Worm (Caenorhabditis elegans) whole organism, L1 larva: ENCODE results near the gene hira-1.
A peak's percentile ranks its signal among the peaks of the same experiment; 100 is the strongest.

Source experiments
- C34B4.2 ChIP-seq: sonication (generic microtip); optimal IDR thresholded peaks from 2 replicates; lab custom pipeline; 2017; ENCODE audit warnings: mild to moderate bottlenecking, missing genetic modification characterization, missing compliant biosample characterization
- Y116A8C.19 ChIP-seq: sonication (generic microtip); optimal IDR thresholded peaks from 2 replicates; lab custom pipeline; 2016; ENCODE audit warnings: missing compliant biosample characterization, missing genetic modification characterization, borderline replicate concordance
- aha-1 ChIP-seq: fragments of 150-350 bp; optimal IDR thresholded peaks from 2 replicates; lab custom pipeline; 2014; ENCODE audit warnings: missing biosample characterization, missing genetic modification characterization
- aly-2 ChIP-seq: fragments of 150-350 bp; optimal IDR thresholded peaks from 2 replicates; lab custom pipeline; 2014; ENCODE audit warnings: missing biosample characterization, missing genetic modification characterization
- ama-1 ChIP-seq: fragments of 150-350 bp; optimal IDR thresholded peaks from 2 replicates; lab custom pipeline; 2014
- blmp-1 ChIP-seq: fragments of 150-350 bp; optimal IDR thresholded peaks from 2 replicates; lab custom pipeline; 2014; ENCODE audit warnings: missing biosample characterization, missing genetic modification characterization
- ceh-63 ChIP-seq: fragments of 200-800 bp; sonication (Bioruptor generic); optimal IDR thresholded peaks from 2 replicates; lab custom pipeline; 2018; ENCODE audit warnings: mild to moderate bottlenecking, missing genetic modification characterization, missing compliant biosample characterization
- ceh-8 ChIP-seq: fragments of 200-800 bp; sonication (Bioruptor generic); optimal IDR thresholded peaks from 2 replicates; lab custom pipeline; 2018; ENCODE audit warnings: mild to moderate bottlenecking, missing genetic modification characterization, moderate library complexity, missing compliant biosample characterization
- ceh-88 ChIP-seq: fragments of 200-800 bp; sonication (Bioruptor generic); IDR thresholded peaks from 2 replicates; pipeline ENCODE4 v1.3.6; 2022; ENCODE audit warnings: missing genetic modification characterization, missing compliant biosample characterization
- ces-1 ChIP-seq: fragments of 150-350 bp; optimal IDR thresholded peaks from 2 replicates; lab custom pipeline; 2014; ENCODE audit warnings: missing biosample characterization, missing genetic modification reagents, missing genetic modification characterization
- efl-1 ChIP-seq, 4 experiments: fragments of 150-350 bp; optimal IDR thresholded peaks in 3 of 4; peaks in 1 of 4; 1 replicate in 1 of 4; 2 replicates in 3 of 4; lab custom pipeline; 2014; ENCODE audit warnings: missing biosample characterization in 2 of 4, missing genetic modification characterization in 2 of 4, missing genetic modification reagents in 2 of 4
- elt-3 ChIP-seq, 6 experiments: fragments of 150-350 bp in 1 of 6; sonication (generic microtip); optimal IDR thresholded peaks; 2 replicates each; lab custom pipeline; 2017 to 2018; ENCODE audit warnings: missing biosample characterization in 6 of 6, missing genetic modification characterization in 6 of 6, inconsistent platforms in 1 of 6
- ets-5 ChIP-seq: fragments of 200-800 bp; sonication (Bioruptor generic); IDR thresholded peaks from 2 replicates; pipeline ENCODE4 v1.3.6; 2022; ENCODE audit warnings: missing genetic modification characterization, missing compliant biosample characterization
- fkh-4 ChIP-seq: sonication (generic microtip); optimal IDR thresholded peaks from 2 replicates; lab custom pipeline; 2016; ENCODE audit warnings: missing compliant biosample characterization, missing genetic modification characterization, borderline replicate concordance
- fkh-8 ChIP-seq: sonication (generic microtip); optimal IDR thresholded peaks from 2 replicates; lab custom pipeline; 2016; ENCODE audit warnings: mild to moderate bottlenecking, missing genetic modification characterization, missing compliant biosample characterization
- irx-1 ChIP-seq: sonication (generic microtip); optimal IDR thresholded peaks from 2 replicates; lab custom pipeline; 2016; ENCODE audit warnings: missing genetic modification characterization, missing compliant biosample characterization
- isw-1 ChIP-seq: fragments of 200-800 bp; sonication (Bioruptor generic); IDR thresholded peaks from 2 replicates; pipeline ENCODE4 v1.3.6; 2022; ENCODE audit warnings: missing genetic modification characterization, missing compliant biosample characterization
- lin-13 ChIP-seq: fragments of 150-350 bp; optimal IDR thresholded peaks from 2 replicates; lab custom pipeline; 2014; ENCODE audit warnings: missing biosample characterization, missing genetic modification reagents, missing genetic modification characterization
- lin-15B ChIP-seq: fragments of 150-350 bp; sonication (generic microtip); optimal IDR thresholded peaks from 3 replicates; lab custom pipeline; 2014; ENCODE audit warnings: missing biosample characterization, missing genetic modification characterization
- lin-39 ChIP-seq: fragments of 150-350 bp; optimal IDR thresholded peaks from 2 replicates; lab custom pipeline; 2014; ENCODE audit warnings: missing biosample characterization, missing genetic modification reagents, missing genetic modification characterization
- lir-3 ChIP-seq: sonication (generic microtip); optimal IDR thresholded peaks from 2 replicates; lab custom pipeline; 2016; ENCODE audit warnings: mild to moderate bottlenecking, missing genetic modification characterization, moderate library complexity, missing compliant biosample characterization; ENCODE audit not compliant: poor library complexity
- mep-1 ChIP-seq: fragments of 150-350 bp; optimal IDR thresholded peaks from 2 replicates; lab custom pipeline; 2014; ENCODE audit warnings: missing biosample characterization, missing genetic modification characterization
- nhr-11 ChIP-seq: fragments of 150-350 bp; optimal IDR thresholded peaks from 2 replicates; lab custom pipeline; 2014; ENCODE audit warnings: missing biosample characterization, missing genetic modification characterization
- nhr-20 ChIP-seq: sonication (generic microtip); optimal IDR thresholded peaks from 2 replicates; lab custom pipeline; 2016; ENCODE audit warnings: mild to moderate bottlenecking, missing genetic modification characterization, missing compliant biosample characterization
- nhr-237 ChIP-seq: fragments of 150-350 bp; optimal IDR thresholded peaks from 2 replicates; lab custom pipeline; 2014; ENCODE audit warnings: missing biosample characterization, missing genetic modification characterization
- nhr-76 ChIP-seq: sonication (generic microtip); optimal IDR thresholded peaks from 2 replicates; lab custom pipeline; 2017; ENCODE audit warnings: missing biosample characterization, missing genetic modification characterization
- nhr-85 ChIP-seq: sonication (generic microtip); peaks from one replicate; lab custom pipeline; 2016; ENCODE audit warnings: missing genetic modification characterization, inconsistent platforms, missing compliant biosample characterization
- nhr-90 ChIP-seq: sonication (generic microtip); optimal IDR thresholded peaks from 2 replicates; lab custom pipeline; 2016; ENCODE audit warnings: mild to moderate bottlenecking, missing genetic modification characterization, missing compliant biosample characterization; ENCODE audit not compliant: poor library complexity
- pag-3 ChIP-seq: sonication (generic microtip); optimal IDR thresholded peaks from 2 replicates; lab custom pipeline; 2017; ENCODE audit warnings: missing genetic modification characterization, mild to moderate bottlenecking, missing compliant biosample characterization, antibody characterized with exemption, borderline replicate concordance; ENCODE audit not compliant: insufficient read depth
- pqm-1 ChIP-seq: sonication (generic microtip); optimal IDR thresholded peaks from 3 replicates; lab custom pipeline; 2017; ENCODE audit warnings: missing biosample characterization, missing genetic modification characterization
- sox-4 ChIP-seq: sonication (generic microtip); optimal IDR thresholded peaks from 2 replicates; lab custom pipeline; 2016; ENCODE audit warnings: missing genetic modification characterization, missing compliant biosample characterization
- sptf-1 ChIP-seq: fragments of 150-350 bp; optimal IDR thresholded peaks from 2 replicates; lab custom pipeline; 2014; ENCODE audit warnings: missing biosample characterization, missing genetic modification characterization
- swsn-7 ChIP-seq: sonication (generic microtip); optimal IDR thresholded peaks from 2 replicates; lab custom pipeline; 2016; ENCODE audit warnings: missing genetic modification characterization, missing compliant biosample characterization
- tlp-1 ChIP-seq: fragments of 150-350 bp; optimal IDR thresholded peaks from 2 replicates; lab custom pipeline; 2014; ENCODE audit warnings: missing biosample characterization, missing genetic modification characterization
- unc-62 ChIP-seq: fragments of 150-350 bp; optimal IDR thresholded peaks from 2 replicates; lab custom pipeline; 2014; ENCODE audit warnings: missing biosample characterization, missing genetic modification reagents, missing genetic modification characterization
- unc-86 ChIP-seq: sonication (generic microtip); optimal IDR thresholded peaks from 2 replicates; lab custom pipeline; 2016; ENCODE audit warnings: missing genetic modification characterization, missing compliant biosample characterization
- unc-98 ChIP-seq: fragments of 200-800 bp; sonication (Bioruptor generic); IDR thresholded peaks from 2 replicates; pipeline ENCODE4 v1.3.6; 2022; ENCODE audit warnings: missing genetic modification characterization, missing compliant biosample characterization
- xbp-1 ChIP-seq: sonication (generic microtip); optimal IDR thresholded peaks from 2 replicates; lab custom pipeline; 2016; ENCODE audit warnings: missing genetic modification characterization, missing compliant biosample characterization
- ztf-11 ChIP-seq, 2 experiments: sonication (generic microtip); optimal IDR thresholded peaks; 2 replicates each; lab custom pipeline; 2016 to 2017; ENCODE audit warnings: missing genetic modification characterization in 2 of 2, missing biosample characterization in 1 of 2, missing compliant biosample characterization in 1 of 2
- ztf-4 ChIP-seq: fragments of 150-350 bp; optimal IDR thresholded peaks from 2 replicates; lab custom pipeline; 2014; ENCODE audit warnings: missing biosample characterization, missing genetic modification characterization

hira-1 gene

ce11 chrIII:5234312-5234711 lies 43.4 kb downstream of the hira-1 start, which contains the start of gene mrps-26:
mrps-26 (plus strand) TSS chrIII:5234612.
- TF ChIP-seq unc-62 (no peak), elt-3 (tag; optimal IDR thresholded peaks at IDR 0.05; lab: Kevin White, UChicago) (no peak), lin-15B (tag; lab: Kevin White, UChicago) (no peak), lin-13 (GFP tag; lab: Kevin White, UChicago) (no peak), mep-1 (no peak), ceh-8 (GFP tag; lab: Kevin White, UChicago) (no peak), nhr-76 (tag; lab: Kevin White, UChicago) (no peak), nhr-90 (tag; lab: Kevin White, UChicago) (no peak), sptf-1 (tag; lab: Kevin White, UChicago) (no peak)
- TF ChIP-seq, all 84 proteins: peak for 0

- TF ChIP-seq unc-62 (no peak), aha-1 (tag; lab: Kevin White, UChicago) (no peak), unc-98 (GFP tag; lab: Robert Waterston, UW) (no peak), nhr-85 (tag; lab: Kevin White, UChicago) (peak; percentile 33), aly-2 (tag; lab: Kevin White, UChicago) (no peak), ceh-88 (GFP tag; lab: Robert Waterston, UW) (no peak)
These were observed 45.2 kb downstream of the hira-1 start, which contains the start of gene prx-10 for ce11 chrIII:5236104-5236503. prx-10 (plus strand) TSS chrIII:5236404.

ce11 chrIII:5241854-5242253 lies 50.9 kb downstream of the hira-1 start:
- TF ChIP-seq efl-1 (optimal IDR thresholded peaks at IDR 0.05; lab: Kevin White, UChicago) (no peak), efl-1 (GFP tag; optimal IDR thresholded peaks at IDR 0.05 in 1 of 2; lab: Kevin White, UChicago) (peak in 1 of 2 experiments; percentile 77), blmp-1 (tag; lab: Kevin White, UChicago) (no peak)

- TF ChIP-seq ztf-4 (tag; lab: Kevin White, UChicago) (no peak), ceh-63 (GFP tag; lab: Kevin White, UChicago) (no peak), mep-1 (no peak), unc-86 (no peak), isw-1 (GFP tag; lab: Robert Waterston, UW) (no peak), swsn-7 (tag; lab: Kevin White, UChicago) (no peak), fkh-4 (tag; lab: Kevin White, UChicago) (no peak), ets-5 (GFP tag; lab: Robert Waterston, UW) (no peak), lin-39 (tag; lab: Kevin White, UChicago) (no peak), xbp-1 (no peak), fkh-8 (tag; lab: Kevin White, UChicago) (no peak), pag-3 (no peak), pqm-1 (no peak), tlp-1 (tag; lab: Kevin White, UChicago) (no peak), lir-3 (no peak), nhr-20 (tag; lab: Kevin White, UChicago) (no peak), ztf-11 (tag; optimal IDR thresholded peaks at IDR 0.05; lab: Kevin White, UChicago) (no peak), nhr-90 (tag; lab: Kevin White, UChicago) (no peak), lin-13 (GFP tag; lab: Kevin White, UChicago) (no peak), irx-1 (no peak)
- TF ChIP-seq, all 84 proteins: peak for 0
These were observed 53.6 kb downstream of the hira-1 start, which contains the start of gene cnd-1 for ce11 chrIII:5244539-5244938. cnd-1 (minus strand) TSS chrIII:5244639.

ce11 chrIII:5245067-5245466 lies 54.1 kb downstream of the hira-1 start:
- TF ChIP-seq C34B4.2 (tag; lab: Kevin White, UChicago), result no peak
- no peak for TF ChIP-seq nhr-237 (tag; lab: Kevin White, UChicago)
- TF ChIP-seq ztf-11 (tag; optimal IDR thresholded peaks at IDR 0.05; lab: Kevin White, UChicago), result no peak
- no peak for TF ChIP-seq nhr-11 (tag; lab: Kevin White, UChicago)
- no peak for TF ChIP-seq ces-1 (GFP tag; lab: Kevin White, UChicago)
- TF ChIP-seq nhr-76 (tag; lab: Kevin White, UChicago), result no peak
- TF ChIP-seq ama-1 (lab: Kevin White, UChicago), result no peak
- TF ChIP-seq Y116A8C.19, result no peak
- no peak for TF ChIP-seq sox-4 (tag; lab: Kevin White, UChicago)
- TF ChIP-seq unc-62, result no peak
